Worm (Caenorhabditis elegans): ENCODE measurements around the gene C49C3.9.

DNA sequence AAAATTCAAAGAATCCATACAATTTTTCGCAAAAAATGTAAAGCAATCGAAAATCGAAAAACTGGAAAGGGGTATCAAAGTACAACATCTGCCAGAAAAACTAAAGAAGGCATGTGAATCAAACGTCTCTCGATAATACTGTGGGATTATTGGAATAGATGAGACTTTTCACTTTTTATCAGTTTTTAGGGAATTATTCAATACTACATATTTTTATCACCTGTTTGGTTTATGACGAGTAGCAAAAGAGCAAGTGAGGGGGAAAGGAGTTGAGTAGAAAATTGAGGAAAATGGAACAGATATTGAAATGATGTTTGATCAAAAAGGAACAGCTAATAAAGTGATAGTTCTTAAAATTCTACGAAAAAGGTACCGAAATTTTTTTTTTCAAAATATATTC, 49.0 kb downstream of the C49C3.9 start:
- TF ChIP-seq bed-2 (GFP tag; IDR thresholded peaks at IDR 0.05) (no peak), snpc-4 (GFP tag; optimal IDR thresholded peaks at IDR 0.05) (no peak), snpc-4 (tag; optimal IDR thresholded peaks at IDR 0.05) (no peak), rcor-1 (GFP tag; IDR thresholded peaks at IDR 0.05) (no peak), lin-35 (GFP tag; optimal IDR thresholded peaks at IDR 0.05) (no peak), madf-10 (tag; optimal IDR thresholded peaks at IDR 0.05) (no peak), lin-26 (GFP tag; IDR thresholded peaks at IDR 0.05) (no peak), unc-130 (GFP tag; optimal IDR thresholded peaks at IDR 0.05) (no peak), ama-1 (optimal IDR thresholded peaks at IDR 0.05) (no peak), ama-1 (GFP tag; optimal IDR thresholded peaks at IDR 0.05) (no peak), sptf-2 (GFP tag; optimal IDR thresholded peaks at IDR 0.05) (no peak), mcd-1 (GFP tag; IDR thresholded peaks at IDR 0.05) (no peak)
